Fruit fly (Drosophila melanogaster): ENCODE results near the gene CG45101.

- peak; percentile 50 for TF ChIP-seq CG11762 (GFP tag; optimal IDR thresholded peaks at IDR 0.05; ENCODE audit: insufficient read depth)
- no peak for TF ChIP-seq CG6808 (GFP tag; optimal IDR thresholded peaks at IDR 0.05)
Observed at dm6 chr3L:11089805-11090440, 25.1 kb downstream of the CG45101 start.

Data from whole organism, prepupa.